Fruit fly (Drosophila melanogaster) whole organism, adult: ENCODE results near the gene CG43221.

Experiments used
- CG11617 ChIP-seq: fragments of 200-800 bp; sonication (Bioruptor generic); optimal IDR thresholded peaks from 2 replicates; lab custom pipeline; 2017; ENCODE audit warnings: mild to moderate bottlenecking, missing biosample characterization, missing genetic modification reagents, missing genetic modification characterization
- CG12768 ChIP-seq: fragments of 200-800 bp; sonication (Bioruptor generic); optimal IDR thresholded peaks from 2 replicates; lab custom pipeline; 2017; ENCODE audit warnings: missing biosample characterization, missing genetic modification characterization, mild to moderate bottlenecking, moderate library complexity, missing genetic modification reagents
- CG1620 ChIP-seq: fragments of 200-800 bp; sonication (Bioruptor generic); optimal IDR thresholded peaks from 2 replicates; lab custom pipeline; 2016; ENCODE audit warnings: missing biosample characterization, missing genetic modification characterization
- CG5204 ChIP-seq: fragments of 200-800 bp; sonication (Bioruptor generic); optimal IDR thresholded peaks from 2 replicates; lab custom pipeline; 2016; ENCODE audit warnings: missing biosample characterization, missing genetic modification characterization
- CG7101 ChIP-seq: fragments of 200-800 bp; sonication (Bioruptor generic); optimal IDR thresholded peaks from 2 replicates; lab custom pipeline; 2018; ENCODE audit warnings: missing biosample characterization, mild to moderate bottlenecking, missing genetic modification characterization, moderate library complexity
- Crg-1 ChIP-seq: fragments of 200-800 bp; sonication (Bioruptor generic); optimal IDR thresholded peaks from 2 replicates; lab custom pipeline; 2016; ENCODE audit warnings: missing biosample characterization, missing genetic modification characterization
- Hr96 ChIP-seq: fragments of 200-800 bp; sonication (Bioruptor generic); optimal IDR thresholded peaks from 2 replicates; lab custom pipeline; 2016; ENCODE audit warnings: missing biosample characterization, missing genetic modification characterization
- Mnt ChIP-seq: fragments of 200-800 bp; sonication (Bioruptor generic); optimal IDR thresholded peaks from 2 replicates; lab custom pipeline; 2016; ENCODE audit warnings: missing biosample characterization, mild to moderate bottlenecking, missing genetic modification characterization
- kay ChIP-seq: fragments of 200-800 bp; sonication (Bioruptor generic); peaks from one replicate; lab custom pipeline; 2016; ENCODE audit warnings: missing biosample characterization, missing genetic modification characterization, borderline replicate concordance
- ovo ChIP-seq: fragments of 200-800 bp; sonication (Bioruptor generic); optimal IDR thresholded peaks from 2 replicates; lab custom pipeline; 2016; ENCODE audit warnings: missing biosample characterization, missing genetic modification characterization
- pad ChIP-seq: fragments of 200-800 bp; sonication (Bioruptor generic); optimal IDR thresholded peaks from 3 replicates; lab custom pipeline; 2017; ENCODE audit warnings: missing biosample characterization, missing genetic modification characterization, mild to moderate bottlenecking, moderate library complexity, missing genetic modification reagents
- tj ChIP-seq: fragments of 200-800 bp; sonication (Bioruptor generic); optimal IDR thresholded peaks from 3 replicates; lab custom pipeline; 2017; ENCODE audit warnings: missing biosample characterization, mild to moderate bottlenecking, missing genetic modification characterization, moderate library complexity

- TF ChIP-seq CG5204 (GFP tag; lab: Kevin White, UChicago) (no peak), Hr96 (GFP tag; lab: Kevin White, UChicago) (no peak), kay (GFP tag; lab: Kevin White, UChicago) (no peak), CG1620 (no peak), CG11617 (GFP tag; lab: Kevin White, UChicago) (no peak), Crg-1 (GFP tag; lab: Kevin White, UChicago) (no peak), pad (GFP tag; lab: Kevin White, UChicago) (no peak), ovo (GFP tag; lab: Kevin White, UChicago) (no peak), Mnt (GFP tag; lab: Kevin White, UChicago) (no peak), CG12768 (GFP tag; lab: Kevin White, UChicago) (no peak), tj (GFP tag; lab: Kevin White, UChicago) (no peak), CG7101 (tag; lab: Kevin White, UChicago) (no peak)
These were observed 7.1 kb downstream of the CG43221 start for dm6 chr2L:17492680-17493079.
